Worm (Caenorhabditis elegans): ENCODE measurements around the gene F57C12.2.

DNA sequence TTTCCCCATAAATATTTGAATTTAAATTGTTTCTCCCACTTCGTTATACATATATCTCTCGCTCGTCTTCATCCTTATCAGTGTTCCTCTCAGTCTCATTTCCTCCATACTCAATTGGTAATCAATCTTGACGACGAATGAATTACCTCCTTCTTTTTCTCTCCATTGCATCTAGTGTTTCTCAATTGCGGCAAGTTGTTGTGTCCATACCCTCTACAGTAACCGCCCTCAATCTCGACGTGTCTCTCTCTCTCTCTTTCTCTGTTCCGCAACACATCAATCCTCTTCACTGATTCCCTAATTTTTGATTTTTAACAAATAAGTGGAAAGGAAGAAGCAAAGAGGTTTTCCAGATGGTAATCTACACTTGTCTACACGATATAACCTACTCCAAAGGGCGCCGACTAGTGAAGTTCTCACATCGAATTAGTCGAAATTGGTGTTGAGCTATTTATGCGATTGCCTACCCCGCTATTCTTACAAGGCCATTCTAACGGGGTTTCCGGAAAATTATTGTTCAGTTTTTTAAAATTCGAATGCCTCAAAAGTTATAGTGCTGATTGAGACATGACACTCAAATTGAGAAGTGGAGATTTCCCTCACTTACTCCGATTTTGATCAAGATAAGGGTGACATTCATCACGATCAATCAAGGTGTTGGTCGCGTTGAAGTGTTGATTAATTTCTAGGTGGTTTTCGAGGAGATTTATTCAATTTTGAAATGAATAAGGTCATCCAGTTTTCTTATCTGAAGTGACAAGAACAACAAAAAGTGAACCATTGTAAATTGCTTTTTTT lies 46.9 kb downstream of the F57C12.2 start:
- TF ChIP-seq pha-4 (tag; optimal IDR thresholded peaks at IDR 0.05) (no peak), B0019.2 (GFP tag; conservative IDR thresholded peaks at IDR 0.05) (no peak), attf-5 (GFP tag; optimal IDR thresholded peaks at IDR 0.05) (no peak)
